Worm (Caenorhabditis elegans) whole organism, L2 larva: ENCODE results near the gene srh-268.

Source experiments
- elt-3 ChIP-seq: sonication (generic microtip); optimal IDR thresholded peaks from 2 replicates; lab custom pipeline; 2017; ENCODE audit warnings: missing biosample characterization, missing genetic modification characterization
- fos-1 ChIP-seq: fragments of 150-350 bp; optimal IDR thresholded peaks from 2 replicates; lab custom pipeline; 2014; ENCODE audit warnings: missing biosample characterization, missing genetic modification characterization
- mdl-1 ChIP-seq, 2 experiments: fragments of 150-350 bp in 1 of 2; sonication (generic microtip) in 1 of 2; optimal IDR thresholded peaks; 2 replicates each; lab custom pipeline; 2017; ENCODE audit warnings: missing biosample characterization in 2 of 2, missing genetic modification characterization in 2 of 2
- nhr-25 ChIP-seq: fragments of 150-350 bp; sonication (generic microtip); optimal IDR thresholded peaks from 3 replicates; lab custom pipeline; 2014; ENCODE audit warnings: missing biosample characterization, missing genetic modification characterization

DNA sequence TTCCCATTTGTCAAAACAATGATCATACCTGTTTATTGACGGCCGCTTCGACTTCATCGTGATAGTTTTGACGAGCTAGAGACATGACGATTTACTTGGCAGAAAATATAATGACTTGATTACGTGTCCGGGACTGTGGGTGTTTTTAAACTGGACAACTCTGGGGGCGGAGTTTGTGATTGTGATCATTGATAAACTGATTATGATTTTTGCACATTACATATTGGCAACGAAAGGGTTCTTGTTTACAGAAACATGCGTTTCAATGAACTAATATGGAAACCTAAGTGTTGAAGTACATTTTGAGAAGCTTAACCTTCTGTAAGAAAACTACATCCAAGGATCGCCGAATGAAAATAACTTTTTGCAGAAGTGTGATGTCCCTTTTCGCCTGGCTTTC lies 8.4 kb downstream of the srh-268 start, which contains the start of gene ftn-1:
- TF ChIP-seq nhr-25: no peak
- TF ChIP-seq fos-1 (tag; lab: Kevin White, UChicago): no peak
- no peak for TF ChIP-seq mdl-1 (tag; optimal IDR thresholded peaks at IDR 0.05; lab: Kevin White, UChicago)
- TF ChIP-seq elt-3 (tag; lab: Kevin White, UChicago): no peak
